Fruit fly (Drosophila melanogaster) whole organism, pupa: ENCODE results near the gene Sgs5bis.

Experiments
- CG12605 ChIP-seq: fragments of 200-800 bp; sonication (Bioruptor generic); IDR thresholded peaks from 2 replicates; pipeline ENCODE4 v1.3.6; 2022; ENCODE audit warnings: missing biosample characterization, missing genetic modification characterization
- CG13204 ChIP-seq: fragments of 200-800 bp; sonication (Bioruptor generic); optimal IDR thresholded peaks from 2 replicates; lab custom pipeline; 2018; ENCODE audit warnings: missing biosample characterization, mild to moderate bottlenecking, missing genetic modification characterization, moderate library complexity
- CG14655 ChIP-seq: fragments of 200-800 bp; sonication (Bioruptor generic); optimal IDR thresholded peaks from 3 replicates; lab custom pipeline; 2017; ENCODE audit warnings: mild to moderate bottlenecking, missing biosample characterization, missing genetic modification reagents, missing genetic modification characterization
- CG15710 ChIP-seq: fragments of 200-800 bp; sonication (Bioruptor generic); optimal IDR thresholded peaks from 2 replicates; lab custom pipeline; 2018; ENCODE audit warnings: missing biosample characterization, mild to moderate bottlenecking, missing genetic modification characterization, moderate library complexity
- CG17806 ChIP-seq: fragments of 200-800 bp; sonication (Bioruptor generic); optimal IDR thresholded peaks from 2 replicates; lab custom pipeline; 2018; ENCODE audit warnings: missing biosample characterization, mild to moderate bottlenecking, missing genetic modification characterization, moderate library complexity
- CG34367 ChIP-seq: fragments of 200-800 bp; sonication (Bioruptor generic); optimal IDR thresholded peaks from 2 replicates; lab custom pipeline; 2018; ENCODE audit warnings: missing biosample characterization, mild to moderate bottlenecking, missing genetic modification characterization
- CG4496 ChIP-seq: fragments of 200-800 bp; sonication (Bioruptor generic); IDR thresholded peaks from 3 replicates; pipeline ENCODE4 v1.3.6; 2022; ENCODE audit warnings: missing biosample characterization, missing genetic modification characterization
- CG8159 ChIP-seq: fragments of 200-800 bp; sonication (Bioruptor generic); optimal IDR thresholded peaks from 3 replicates; lab custom pipeline; 2018; ENCODE audit warnings: missing biosample characterization, mild to moderate bottlenecking, missing genetic modification characterization, moderate library complexity
- D1 ChIP-seq: fragments of 200-800 bp; sonication (Bioruptor generic); optimal IDR thresholded peaks from 2 replicates; lab custom pipeline; 2018; ENCODE audit warnings: missing biosample characterization, mild to moderate bottlenecking, missing genetic modification characterization, moderate library complexity
- EcR ChIP-seq: fragments of 200-800 bp; sonication (Bioruptor generic); optimal IDR thresholded peaks from 3 replicates; lab custom pipeline; 2019; ENCODE audit warnings: missing biosample characterization, missing genetic modification characterization, mild to moderate bottlenecking, moderate library complexity, missing genetic modification reagents
- Ets98B ChIP-seq: fragments of 200-800 bp; sonication (Bioruptor generic); IDR thresholded peaks from 2 replicates; pipeline ENCODE4 v1.3.6; 2022; ENCODE audit warnings: missing biosample characterization, missing genetic modification characterization
- Snoo ChIP-seq: fragments of 200-800 bp; sonication (Bioruptor generic); optimal IDR thresholded peaks from 3 replicates; lab custom pipeline; 2017; ENCODE audit warnings: missing biosample characterization, mild to moderate bottlenecking, missing genetic modification characterization, inconsistent platforms
- gl ChIP-seq: fragments of 200-800 bp; sonication (Bioruptor generic); optimal IDR thresholded peaks from 2 replicates; lab custom pipeline; 2018; ENCODE audit warnings: missing biosample characterization, mild to moderate bottlenecking, missing genetic modification characterization
- rn ChIP-seq: fragments of 200-800 bp; sonication (Bioruptor generic); IDR thresholded peaks from 2 replicates; pipeline ENCODE4 v1.3.6; 2022; ENCODE audit warnings: missing biosample characterization, missing genetic modification characterization

The Sgs5bis gene

dm6 chr3R:17631176-17631865 lies 37.1 kb downstream of the Sgs5bis start:
- no peak for TF ChIP-seq CG4496 (GFP tag; lab: Robert Waterston, UW)
- TF ChIP-seq Ets98B (GFP tag; lab: Robert Waterston, UW) = no peak
- no peak for TF ChIP-seq CG13204 (GFP tag; lab: Kevin White, UChicago)
- no peak for TF ChIP-seq CG12605 (GFP tag; lab: Robert Waterston, UW)
- TF ChIP-seq CG14655 (GFP tag; lab: Kevin White, UChicago) = no peak
- no peak for TF ChIP-seq CG8159 (tag; lab: Kevin White, UChicago)
- no peak for TF ChIP-seq CG15710 (tag; lab: Kevin White, UChicago)
- TF ChIP-seq rn (GFP tag; lab: Robert Waterston, UW) = no peak
- TF ChIP-seq D1 (tag; lab: Kevin White, UChicago) = no peak
- TF ChIP-seq EcR (GFP tag; lab: Kevin White, UChicago) = no peak
- TF ChIP-seq CG17806 (tag; lab: Kevin White, UChicago) = no peak
- no peak for TF ChIP-seq Snoo (tag; lab: Kevin White, UChicago)
- no peak for TF ChIP-seq CG34367 (tag; lab: Kevin White, UChicago)

- TF ChIP-seq CG14655 (GFP tag; lab: Kevin White, UChicago) = no peak
- TF ChIP-seq gl (tag; lab: Kevin White, UChicago) = no peak
- no peak for TF ChIP-seq Snoo (tag; lab: Kevin White, UChicago)
- TF ChIP-seq CG4496 (GFP tag; lab: Robert Waterston, UW) = no peak
- no peak for TF ChIP-seq Ets98B (GFP tag; lab: Robert Waterston, UW)
Measured at dm6 chr3R:17644019-17644418, 49.8 kb downstream of the Sgs5bis start.
